Worm (Caenorhabditis elegans) whole organism, late embryonic: ENCODE data around the gene gst-34.

ENCODE experiments used
- C08G9.2 ChIP-seq: sonication (generic microtip); optimal IDR thresholded peaks from 2 replicates; lab custom pipeline; 2016; ENCODE audit warnings: mild to moderate bottlenecking, missing genetic modification characterization, moderate library complexity, missing compliant biosample characterization
- F13H6.1 ChIP-seq: sonication (generic microtip); optimal IDR thresholded peaks from 2 replicates; lab custom pipeline; 2016; ENCODE audit warnings: missing genetic modification characterization, missing compliant biosample characterization
- T23F11.4 ChIP-seq: fragments of 200-800 bp; sonication (Bioruptor generic); optimal IDR thresholded peaks from 2 replicates; lab custom pipeline; 2018; ENCODE audit warnings: mild to moderate bottlenecking, missing genetic modification characterization, missing compliant biosample characterization
- Y22D7AL.16 ChIP-seq: sonication (generic microtip); optimal IDR thresholded peaks from 2 replicates; lab custom pipeline; 2016; ENCODE audit warnings: missing genetic modification characterization, missing compliant biosample characterization
- ahr-1 ChIP-seq: sonication (generic microtip); optimal IDR thresholded peaks from 2 replicates; lab custom pipeline; 2016; ENCODE audit warnings: missing genetic modification characterization, missing compliant biosample characterization
- ceh-18 ChIP-seq: sonication (generic microtip); optimal IDR thresholded peaks from 2 replicates; lab custom pipeline; 2016; ENCODE audit warnings: missing genetic modification characterization, missing compliant biosample characterization
- ceh-19 ChIP-seq: fragments of 200-800 bp; sonication (Bioruptor generic); optimal IDR thresholded peaks from 2 replicates; lab custom pipeline; 2018; ENCODE audit warnings: mild to moderate bottlenecking, missing genetic modification characterization, missing compliant biosample characterization
- ceh-30 ChIP-seq: fragments of 150-350 bp; optimal IDR thresholded peaks from 2 replicates; lab custom pipeline; 2014; ENCODE audit warnings: missing biosample characterization, missing genetic modification characterization
- ceh-31 ChIP-seq: sonication (generic microtip); optimal IDR thresholded peaks from 2 replicates; lab custom pipeline; 2016; ENCODE audit warnings: missing genetic modification characterization, missing compliant biosample characterization
- ceh-9 ChIP-seq: sonication (generic microtip); optimal IDR thresholded peaks from 2 replicates; lab custom pipeline; 2016; ENCODE audit warnings: mild to moderate bottlenecking, missing genetic modification characterization, inconsistent platforms, missing compliant biosample characterization
- dve-1 ChIP-seq: sonication (generic microtip); optimal IDR thresholded peaks from 2 replicates; lab custom pipeline; 2017; ENCODE audit warnings: antibody characterized with exemption, mild to moderate bottlenecking, missing genetic modification characterization, missing compliant biosample characterization
- elt-2 ChIP-seq: sonication (generic microtip); optimal IDR thresholded peaks from 2 replicates; lab custom pipeline; 2016; ENCODE audit warnings: missing genetic modification reagents, missing genetic modification characterization, missing compliant biosample characterization
- ets-4 ChIP-seq: sonication (generic microtip); optimal IDR thresholded peaks from 2 replicates; lab custom pipeline; 2016; ENCODE audit warnings: missing genetic modification characterization, missing compliant biosample characterization
- eyg-1 ChIP-seq: sonication (generic microtip); optimal IDR thresholded peaks from 2 replicates; lab custom pipeline; 2016; ENCODE audit warnings: missing genotype, missing genetic modification characterization, missing compliant biosample characterization
- gmeb-2 ChIP-seq: sonication (generic microtip); optimal IDR thresholded peaks from 2 replicates; lab custom pipeline; 2016; ENCODE audit warnings: missing genetic modification characterization, inconsistent platforms, missing compliant biosample characterization
- hlh-13 ChIP-seq: fragments of 200-800 bp; sonication (Bioruptor generic); optimal IDR thresholded peaks from 2 replicates; lab custom pipeline; 2018; ENCODE audit warnings: mild to moderate bottlenecking, missing genetic modification characterization, missing compliant biosample characterization
- hlh-30 ChIP-seq: sonication (generic microtip); optimal IDR thresholded peaks from 2 replicates; lab custom pipeline; 2017; ENCODE audit warnings: antibody characterized with exemption, missing genetic modification characterization, missing compliant biosample characterization; ENCODE audit not compliant: insufficient read depth
- hlh-6 ChIP-seq: sonication (generic microtip); optimal IDR thresholded peaks from 2 replicates; lab custom pipeline; 2016; ENCODE audit warnings: missing genotype, missing genetic modification characterization, missing compliant biosample characterization
- lim-6 ChIP-seq: sonication (generic microtip); optimal IDR thresholded peaks from 2 replicates; lab custom pipeline; 2016; ENCODE audit warnings: missing genetic modification characterization, missing compliant biosample characterization
- madf-2 ChIP-seq: sonication (generic microtip); optimal IDR thresholded peaks from 2 replicates; lab custom pipeline; 2017; ENCODE audit warnings: missing genetic modification characterization, missing compliant biosample characterization
- mec-3 ChIP-seq: sonication (generic microtip); optimal IDR thresholded peaks from 2 replicates; lab custom pipeline; 2016; ENCODE audit warnings: borderline replicate concordance, missing genetic modification characterization, missing compliant biosample characterization
- nfya-1 ChIP-seq: sonication (generic microtip); optimal IDR thresholded peaks from 2 replicates; lab custom pipeline; 2017; ENCODE audit warnings: missing genetic modification characterization, mild to moderate bottlenecking, missing compliant biosample characterization, antibody characterized with exemption, moderate library complexity
- nhr-11 ChIP-seq: fragments of 150-350 bp; optimal IDR thresholded peaks from 2 replicates; lab custom pipeline; 2014; ENCODE audit warnings: missing biosample characterization, missing genetic modification characterization
- nhr-232 ChIP-seq: sonication (generic microtip); optimal IDR thresholded peaks from 2 replicates; lab custom pipeline; 2016; ENCODE audit warnings: missing genetic modification characterization, missing compliant biosample characterization
- npax-4 ChIP-seq: sonication (generic microtip); optimal IDR thresholded peaks from 2 replicates; lab custom pipeline; 2016; ENCODE audit warnings: missing genetic modification characterization, missing compliant biosample characterization
- pag-3 ChIP-seq: sonication (generic microtip); optimal IDR thresholded peaks from 2 replicates; lab custom pipeline; 2016; ENCODE audit warnings: missing compliant biosample characterization, missing genetic modification characterization, borderline replicate concordance
- pax-1 ChIP-seq: fragments of 150-350 bp; optimal IDR thresholded peaks from 2 replicates; lab custom pipeline; 2014; ENCODE audit warnings: missing biosample characterization, missing genetic modification characterization
- pha-4 ChIP-seq: fragments of 150-350 bp; optimal IDR thresholded peaks from 2 replicates; lab custom pipeline; 2018; ENCODE audit warnings: missing biosample characterization, missing genetic modification reagents, missing genetic modification characterization
- pros-1 ChIP-seq: fragments of 150-350 bp; optimal IDR thresholded peaks from 2 replicates; lab custom pipeline; 2014; ENCODE audit warnings: missing biosample characterization, missing genetic modification reagents, missing genetic modification characterization
- rnt-1 ChIP-seq: sonication (generic microtip); optimal IDR thresholded peaks from 2 replicates; lab custom pipeline; 2016; ENCODE audit warnings: missing genetic modification characterization, missing compliant biosample characterization
- sdc-2 ChIP-seq: sonication (generic microtip); optimal IDR thresholded peaks from 2 replicates; lab custom pipeline; 2016; ENCODE audit warnings: missing genotype, missing genetic modification characterization, missing compliant biosample characterization
- syd-9 ChIP-seq: sonication (generic microtip); optimal IDR thresholded peaks from 2 replicates; lab custom pipeline; 2016; ENCODE audit warnings: mild to moderate bottlenecking, missing genetic modification characterization, moderate library complexity, missing compliant biosample characterization
- unc-3 ChIP-seq, 2 experiments: fragments of 200-800 bp in 1 of 2; sonication (Bioruptor generic) in 1 of 2; sonication (generic microtip) in 1 of 2; conservative IDR thresholded peaks in 1 of 2; optimal IDR thresholded peaks in 1 of 2; 2 replicates each; pipeline versions ENCODE4 v1.3.6 to Lab custom; 2016 to 2022; ENCODE audit warnings: missing compliant biosample characterization in 2 of 2, missing genetic modification characterization in 2 of 2, missing genetic modification reagents in 1 of 2
- unc-42 ChIP-seq: sonication (generic microtip); optimal IDR thresholded peaks from 2 replicates; lab custom pipeline; 2016; ENCODE audit warnings: missing genotype, missing genetic modification characterization, missing compliant biosample characterization
- unc-55 ChIP-seq: sonication (generic microtip); optimal IDR thresholded peaks from 2 replicates; lab custom pipeline; 2017; ENCODE audit warnings: missing biosample characterization, missing genetic modification reagents, missing genetic modification characterization
- zip-5 ChIP-seq: sonication (generic microtip); optimal IDR thresholded peaks from 2 replicates; lab custom pipeline; 2016; ENCODE audit warnings: missing genetic modification characterization, missing compliant biosample characterization
- ztf-16 ChIP-seq: sonication (generic microtip); optimal IDR thresholded peaks from 2 replicates; lab custom pipeline; 2017; ENCODE audit warnings: missing genetic modification characterization, missing compliant biosample characterization

gst-34 gene

ce11 chrII:15196433-15196832 is 13.4 kb upstream of the gst-34 start, which contains the start of gene spsb-1:
Gene spsb-1 (plus strand): TSS chrII:15196733.
- no peak for TF ChIP-seq elt-2
- TF ChIP-seq, all 69 proteins: peak for 0

- TF ChIP-seq F13H6.1 = no peak
- TF ChIP-seq zip-5 (tag; lab: Kevin White, UChicago) = no peak
- TF ChIP-seq hlh-13 = no peak
- no peak for TF ChIP-seq mec-3 (tag; lab: Kevin White, UChicago)
- no peak for TF ChIP-seq T23F11.4
- no peak for TF ChIP-seq madf-2 (tag; lab: Kevin White, UChicago)
- no peak for TF ChIP-seq lim-6 (tag; lab: Kevin White, UChicago)
- no peak for TF ChIP-seq pros-1 (tag; lab: Kevin White, UChicago)
Measured at ce11 chrII:15195346-15195745, 12.3 kb upstream of the gst-34 start.

- TF ChIP-seq hlh-30 (peak; percentile 36), ceh-18 (tag; lab: Kevin White, UChicago) (peak; percentile 63), pha-4 (tag; lab: Kevin White, UChicago) (no peak)
Measured at ce11 chrII:15193961-15194360, 10.9 kb upstream of the gst-34 start.

- TF ChIP-seq C08G9.2 (tag; lab: Kevin White, UChicago) = no peak
- no peak for TF ChIP-seq ceh-30 (tag; lab: Kevin White, UChicago)
- TF ChIP-seq ztf-16 = no peak
- no peak for TF ChIP-seq nhr-232 (tag; lab: Kevin White, UChicago)
- no peak for TF ChIP-seq npax-4
- TF ChIP-seq nhr-11 = no peak
- TF ChIP-seq rnt-1 (tag; lab: Kevin White, UChicago) = no peak
- TF ChIP-seq ceh-19 (GFP tag; lab: Kevin White, UChicago) = no peak
- TF ChIP-seq syd-9 (tag; lab: Kevin White, UChicago) = no peak
- TF ChIP-seq dve-1 (tag; lab: Kevin White, UChicago) = no peak
- TF ChIP-seq pag-3 = no peak
- TF ChIP-seq eyg-1 (tag; lab: Kevin White, UChicago) = no peak
- TF ChIP-seq mec-3 (tag; lab: Kevin White, UChicago) = no peak
- no peak for TF ChIP-seq hlh-13
- TF ChIP-seq gmeb-2 (tag; lab: Kevin White, UChicago) = no peak
- TF ChIP-seq pax-1 (tag; lab: Kevin White, UChicago) = no peak
- TF ChIP-seq lim-6 (tag; lab: Kevin White, UChicago) = no peak
- TF ChIP-seq hlh-6 (tag; lab: Kevin White, UChicago) = no peak
- no peak for TF ChIP-seq T23F11.4
Measured at ce11 chrII:15190971-15191370, 7.9 kb upstream of the gst-34 start.

- TF ChIP-seq nfya-1 (peak; percentile 6), pag-3 (no peak), unc-42 (tag; lab: Kevin White, UChicago) (peak; percentile 60), ceh-31 (tag; lab: Kevin White, UChicago) (peak; percentile 15), sdc-2 (no peak)
Measured at ce11 chrII:15189956-15190355, 6.9 kb upstream of the gst-34 start.

ce11 chrII:15185289-15185688 is 2.2 kb upstream of the gst-34 start, which contains the start of gene gst-35:
Gene gst-35 (minus strand): TSS chrII:15185389.
- TF ChIP-seq hlh-6 (tag; lab: Kevin White, UChicago) (no peak), unc-3 (GFP tag; conservative IDR thresholded peaks at IDR 0.05; lab: Robert Waterston, UW) (no peak), unc-3 (tag; optimal IDR thresholded peaks at IDR 0.05; lab: Kevin White, UChicago) (no peak), ceh-9 (tag; lab: Kevin White, UChicago) (no peak), ceh-18 (tag; lab: Kevin White, UChicago) (no peak), ceh-30 (tag; lab: Kevin White, UChicago) (no peak), ets-4 (tag; lab: Kevin White, UChicago) (no peak), ahr-1 (no peak), Y22D7AL.16 (tag; lab: Kevin White, UChicago) (no peak), unc-55 (GFP tag; lab: Kevin White, UChicago) (no peak), hlh-13 (no peak)
